Fruit fly (Drosophila melanogaster) whole organism, embryonic: ENCODE results near the gene UGP.
A peak's percentile ranks its signal among the peaks of the same experiment; 100 is the strongest.

Experiments used
- B-H1 ChIP-seq: fragments of 200-800 bp; sonication (Bioruptor generic); IDR thresholded peaks from 3 replicates; pipeline ENCODE4 v1.3.6; 2022; ENCODE audit warnings: missing biosample characterization, missing genetic modification characterization
- BEAF-32 ChIP-seq: fragments of 200-800 bp; sonication (Bioruptor generic); optimal IDR thresholded peaks from 3 replicates; lab custom pipeline; 2017; ENCODE audit warnings: missing biosample characterization, missing genetic modification characterization, mild to moderate bottlenecking, moderate library complexity, missing genetic modification reagents
- CG10267 ChIP-seq: fragments of 200-800 bp; sonication (Bioruptor generic); optimal IDR thresholded peaks from 2 replicates; lab custom pipeline; 2018; ENCODE audit warnings: missing biosample characterization, mild to moderate bottlenecking, missing genetic modification characterization, moderate library complexity
- CG10543 ChIP-seq: fragments of 200-800 bp; sonication (Bioruptor generic); optimal IDR thresholded peaks from 3 replicates; lab custom pipeline; 2017; ENCODE audit warnings: missing biosample characterization, mild to moderate bottlenecking, missing genetic modification characterization, moderate library complexity
- CG10565 ChIP-seq: fragments of 200-800 bp; sonication (Bioruptor generic); optimal IDR thresholded peaks from 3 replicates; lab custom pipeline; 2016; ENCODE audit warnings: missing biosample characterization, mild to moderate bottlenecking, missing genetic modification characterization
- CG10979 ChIP-seq: fragments of 200-800 bp; sonication (Bioruptor generic); optimal IDR thresholded peaks from 2 replicates; lab custom pipeline; 2018; ENCODE audit warnings: missing biosample characterization, mild to moderate bottlenecking, missing genetic modification characterization, moderate library complexity
- CG11695 ChIP-seq: fragments of 200-800 bp; sonication (Bioruptor generic); IDR thresholded peaks from 3 replicates; pipeline ENCODE4 v1.3.6; 2022; ENCODE audit warnings: missing biosample characterization, missing genetic modification characterization
- CG12104 ChIP-seq: fragments of 200-800 bp; sonication (Bioruptor generic); optimal IDR thresholded peaks from 3 replicates; lab custom pipeline; 2016; ENCODE audit warnings: missing biosample characterization, missing genetic modification characterization
- CG13894 ChIP-seq: fragments of 200-800 bp; sonication (Bioruptor generic); optimal IDR thresholded peaks from 3 replicates; lab custom pipeline; 2018; ENCODE audit warnings: missing biosample characterization, mild to moderate bottlenecking, missing genetic modification characterization, moderate library complexity
- CG15696 ChIP-seq: fragments of 200-800 bp; sonication (Bioruptor generic); optimal IDR thresholded peaks from 2 replicates; lab custom pipeline; 2019; ENCODE audit warnings: missing biosample characterization, mild to moderate bottlenecking, missing genetic modification characterization, moderate library complexity
- CG16815 ChIP-seq: fragments of 200-800 bp; sonication (Bioruptor generic); optimal IDR thresholded peaks from 3 replicates; lab custom pipeline; 2017; ENCODE audit warnings: missing biosample characterization, mild to moderate bottlenecking, missing genetic modification characterization
- CG17568 ChIP-seq: fragments of 200-800 bp; sonication (Bioruptor generic); optimal IDR thresholded peaks from 2 replicates; lab custom pipeline; 2018; ENCODE audit warnings: missing biosample characterization, mild to moderate bottlenecking, missing genetic modification characterization, moderate library complexity
- CG1792 ChIP-seq: fragments of 200-800 bp; sonication (Bioruptor generic); optimal IDR thresholded peaks from 2 replicates; lab custom pipeline; 2016; ENCODE audit warnings: missing biosample characterization, missing genetic modification characterization
- CG2199 ChIP-seq: fragments of 200-800 bp; sonication (Bioruptor generic); IDR thresholded peaks from 3 replicates; pipeline ENCODE4 v1.3.6; 2022; ENCODE audit warnings: missing biosample characterization, missing genetic modification characterization
- CG3163 ChIP-seq: fragments of 200-800 bp; sonication (Bioruptor generic); optimal IDR thresholded peaks from 3 replicates; lab custom pipeline; 2016; ENCODE audit warnings: missing biosample characterization, missing genetic modification characterization
- CG42726 ChIP-seq: fragments of 200-800 bp; sonication (Bioruptor generic); IDR thresholded peaks from 2 replicates; pipeline ENCODE4 v1.3.6; 2022; ENCODE audit warnings: missing biosample characterization, missing genetic modification characterization; ENCODE audit not compliant: partially characterized antibody
- CG4404 ChIP-seq: fragments of 200-800 bp; sonication (Bioruptor generic); IDR thresholded peaks from 2 replicates; pipeline ENCODE4 v1.3.6; 2022; ENCODE audit warnings: missing biosample characterization, missing genetic modification characterization
- CG4707 ChIP-seq: fragments of 200-800 bp; sonication (Bioruptor generic); optimal IDR thresholded peaks from 2 replicates; lab custom pipeline; 2018; ENCODE audit warnings: missing biosample characterization, mild to moderate bottlenecking, missing genetic modification characterization, moderate library complexity
- CG5245 ChIP-seq: fragments of 200-800 bp; sonication (Bioruptor generic); optimal IDR thresholded peaks from 3 replicates; lab custom pipeline; 2016; ENCODE audit warnings: missing biosample characterization, missing genetic modification characterization
- CG6813 ChIP-seq: fragments of 200-800 bp; sonication (Bioruptor generic); optimal IDR thresholded peaks from 2 replicates; lab custom pipeline; 2017; ENCODE audit warnings: missing biosample characterization, missing genetic modification characterization, mild to moderate bottlenecking, moderate library complexity, missing genetic modification reagents
- CG8281 ChIP-seq: fragments of 200-800 bp; sonication (Bioruptor generic); optimal IDR thresholded peaks from 2 replicates; lab custom pipeline; 2018; ENCODE audit warnings: missing biosample characterization, mild to moderate bottlenecking, missing genetic modification characterization, moderate library complexity
- D19A ChIP-seq: fragments of 200-800 bp; optimal IDR thresholded peaks from 3 replicates; lab custom pipeline; 2019; ENCODE audit warnings: missing biosample characterization, mild to moderate bottlenecking, missing genetic modification characterization, moderate library complexity
- Dip2 ChIP-seq: fragments of 200-800 bp; sonication (Bioruptor generic); IDR thresholded peaks from 2 replicates; pipeline ENCODE4 v1.3.6; 2022; ENCODE audit warnings: missing biosample characterization, missing genetic modification characterization
- ERR ChIP-seq: fragments of 200-800 bp; sonication (Bioruptor generic); optimal IDR thresholded peaks from 2 replicates; lab custom pipeline; 2016; ENCODE audit warnings: missing biosample characterization, missing genetic modification characterization
- GATAe ChIP-seq: fragments of 200-800 bp; sonication (Bioruptor generic); conservative IDR thresholded peaks from 2 replicates; pipeline ENCODE4 v1.3.6; 2022; ENCODE audit warnings: missing biosample characterization, missing genetic modification characterization
- Gsc ChIP-seq: fragments of 200-800 bp; sonication (Bioruptor generic); IDR thresholded peaks from 2 replicates; pipeline ENCODE4 v1.3.6; 2022; ENCODE audit warnings: missing biosample characterization, missing genetic modification characterization
- Max ChIP-seq: fragments of 200-800 bp; sonication (Bioruptor generic); optimal IDR thresholded peaks from 2 replicates; lab custom pipeline; 2016; ENCODE audit warnings: missing biosample characterization, mild to moderate bottlenecking, missing genetic modification characterization
- Med ChIP-seq: fragments of 200-800 bp; sonication (Bioruptor generic); peaks from one replicate; lab custom pipeline; 2016; ENCODE audit warnings: missing biosample characterization, missing genetic modification characterization, mild to moderate bottlenecking, inconsistent platforms, moderate library complexity
- NfI ChIP-seq: fragments of 200-800 bp; sonication (Bioruptor generic); optimal IDR thresholded peaks from 3 replicates; lab custom pipeline; 2018; ENCODE audit warnings: missing biosample characterization, mild to moderate bottlenecking, missing genetic modification characterization, moderate library complexity
- Pdp1 ChIP-seq, 2 experiments: fragments of 200-800 bp; sonication (Bioruptor generic); optimal IDR thresholded peaks; 3 replicates each; lab custom pipeline; 2016; ENCODE audit warnings: missing biosample characterization in 2 of 2, missing genetic modification characterization in 2 of 2, mild to moderate bottlenecking in 1 of 2, moderate library complexity in 1 of 2
- Scr ChIP-seq: fragments of 200-800 bp; sonication (Bioruptor generic); IDR thresholded peaks from 2 replicates; pipeline ENCODE4 v1.3.6; 2022; ENCODE audit warnings: missing biosample characterization, missing genetic modification characterization; ENCODE audit not compliant: partially characterized antibody
- TFAM ChIP-seq: fragments of 200-800 bp; sonication (Bioruptor generic); optimal IDR thresholded peaks from 2 replicates; lab custom pipeline; 2017; ENCODE audit warnings: missing biosample characterization, missing genetic modification characterization, inconsistent platforms
- bbx ChIP-seq: fragments of 200-800 bp; sonication (Bioruptor generic); IDR thresholded peaks from 2 replicates; pipeline ENCODE4 v1.3.6; 2022; ENCODE audit warnings: missing biosample characterization, missing genetic modification characterization; ENCODE audit not compliant: partially characterized antibody
- chinmo ChIP-seq: fragments of 200-800 bp; sonication (Bioruptor generic); IDR thresholded peaks from 4 replicates; pipeline ENCODE4 v1.3.6; 2022; ENCODE audit warnings: missing biosample characterization, missing genetic modification characterization; ENCODE audit not compliant: partially characterized antibody
- dati ChIP-seq: fragments of 200-800 bp; sonication (Bioruptor generic); IDR thresholded peaks from 2 replicates; pipeline ENCODE4 v1.3.6; 2022; ENCODE audit warnings: missing biosample characterization, missing genetic modification characterization
- gsb-n ChIP-seq: fragments of 200-800 bp; sonication (Bioruptor generic); optimal IDR thresholded peaks from 3 replicates; lab custom pipeline; 2018; ENCODE audit warnings: missing biosample characterization, mild to moderate bottlenecking, missing genetic modification characterization
- hb ChIP-seq: fragments of 200-800 bp; sonication (Bioruptor generic); IDR thresholded peaks from 3 replicates; pipeline ENCODE4 v1.3.6; 2022; ENCODE audit warnings: missing biosample characterization, missing genetic modification characterization; ENCODE audit not compliant: partially characterized antibody
- her ChIP-seq: fragments of 200-800 bp; sonication (Bioruptor generic); optimal IDR thresholded peaks from 2 replicates; lab custom pipeline; 2016; ENCODE audit warnings: missing biosample characterization, missing genetic modification characterization
- hth ChIP-seq: fragments of >200 bp; optimal IDR thresholded peaks from 2 replicates; lab custom pipeline; 2017; ENCODE audit warnings: inconsistent platforms
- kay ChIP-seq: fragments of 200-800 bp; sonication (Bioruptor generic); optimal IDR thresholded peaks from 2 replicates; lab custom pipeline; 2016; ENCODE audit warnings: missing biosample characterization, missing genetic modification characterization
- lola ChIP-seq, 3 experiments: fragments of >200 bp in 2 of 3; fragments of 200-800 bp in 1 of 3; sonication (Bioruptor generic) in 1 of 3; optimal IDR thresholded peaks; 2 replicates each; lab custom pipeline; 2017 to 2019; ENCODE audit warnings: missing biosample characterization in 3 of 3, missing genetic modification characterization in 3 of 3, mild to moderate bottlenecking in 1 of 3, moderate library complexity in 1 of 3
- peb ChIP-seq: fragments of 200-800 bp; sonication (Bioruptor generic); IDR thresholded peaks from 2 replicates; pipeline ENCODE4 v1.3.6; 2022; ENCODE audit warnings: missing biosample characterization, missing genetic modification characterization
- slou ChIP-seq: fragments of 200-800 bp; sonication (Bioruptor generic); optimal IDR thresholded peaks from 3 replicates; lab custom pipeline; 2016; ENCODE audit warnings: missing biosample characterization, missing genetic modification characterization
- sr ChIP-seq: fragments of 200-800 bp; sonication (Bioruptor generic); IDR thresholded peaks from 3 replicates; pipeline ENCODE4 v1.3.6; 2022; ENCODE audit warnings: missing biosample characterization, missing genetic modification characterization
- tup ChIP-seq: fragments of 200-800 bp; sonication (Bioruptor generic); optimal IDR thresholded peaks from 2 replicates; lab custom pipeline; 2016; ENCODE audit warnings: missing biosample characterization, mild to moderate bottlenecking, missing genetic modification characterization, moderate library complexity
- zfh1 ChIP-seq: fragments of 200-800 bp; sonication (Bioruptor generic); IDR thresholded peaks from 3 replicates; pipeline ENCODE4 v1.3.6; 2022; ENCODE audit warnings: missing biosample characterization, missing genetic modification characterization

The UGP gene

dm6 chr3L:9357830-9358712, 664 bp downstream of the UGP start (continued):
- TF ChIP-seq ERR (GFP tag; lab: Kevin White, UChicago) (peak; percentile 98), TFAM (GFP tag; lab: Kevin White, UChicago) (no peak), slou (GFP tag; lab: Kevin White, UChicago) (no peak), CG10267 (tag; lab: Kevin White, UChicago) (no peak), CG13894 (no peak), CG5245 (no peak), bbx (GFP tag; lab: Robert Waterston, UW) (0 out of 2 replicates have a peak, but pooled peaks have one; percentile 19)

- TF ChIP-seq CG10565 (GFP tag; lab: Kevin White, UChicago) = no peak
- no peak for TF ChIP-seq BEAF-32 (GFP tag; lab: Kevin White, UChicago)
- TF ChIP-seq CG15696 = no peak
- no peak for TF ChIP-seq CG3163 (GFP tag; lab: Kevin White, UChicago)
- no peak for TF ChIP-seq GATAe (GFP tag; lab: Robert Waterston, UW)
- TF ChIP-seq gsb-n = no peak
- TF ChIP-seq CG12104 (GFP tag; lab: Kevin White, UChicago) = no peak
- no peak for TF ChIP-seq hth (lab: Kevin White, UChicago)
- TF ChIP-seq NfI (GFP tag; lab: Kevin White, UChicago) = no peak
- TF ChIP-seq sr (GFP tag; lab: Robert Waterston, UW) = no peak
- no peak for TF ChIP-seq her (GFP tag; lab: Kevin White, UChicago)
- TF ChIP-seq Med (GFP tag; lab: Kevin White, UChicago) = peak; percentile 37
- no peak for TF ChIP-seq lola (GFP tag; optimal IDR thresholded peaks at IDR 0.05; lab: Kevin White, UChicago)
- no peak for TF ChIP-seq zfh1 (GFP tag; lab: Robert Waterston, UW)
- no peak for TF ChIP-seq CG42726 (GFP tag; lab: Robert Waterston, UW)
- TF ChIP-seq hb (GFP tag; lab: Robert Waterston, UW) = 0 out of 3 replicates have a peak, but pooled peaks have one; percentile 14
- no peak for TF ChIP-seq CG10543 (GFP tag; lab: Kevin White, UChicago)
- no peak for TF ChIP-seq dati
- no peak for TF ChIP-seq CG4404
- no peak for TF ChIP-seq Max (GFP tag; lab: Kevin White, UChicago)
- 0 out of 3 replicates have a peak, but pooled peaks have one; percentile 57 for TF ChIP-seq CG2199
- TF ChIP-seq Gsc (GFP tag; lab: Robert Waterston, UW) = no peak
- TF ChIP-seq CG8281 (tag; lab: Kevin White, UChicago) = no peak
- TF ChIP-seq chinmo (GFP tag; lab: Robert Waterston, UW) = 0 out of 4 replicates have a peak, but pooled peaks have one; percentile 32
- TF ChIP-seq Dip2 (GFP tag; lab: Robert Waterston, UW) = peak; percentile 51; the same call in 1 of the 2 replicates
- TF ChIP-seq Scr (GFP tag; lab: Robert Waterston, UW) = no peak
- TF ChIP-seq D19A (tag; lab: Kevin White, UChicago) = no peak
- TF ChIP-seq CG6813 (GFP tag; lab: Kevin White, UChicago) = no peak
- TF ChIP-seq CG11695 (GFP tag; lab: Robert Waterston, UW) = no peak
- no peak for TF ChIP-seq kay
- TF ChIP-seq CG17568 = no peak
- no peak for TF ChIP-seq CG16815 (GFP tag; lab: Kevin White, UChicago)
- no peak for TF ChIP-seq peb (GFP tag; lab: Robert Waterston, UW)
- TF ChIP-seq CG10979 (tag; lab: Kevin White, UChicago) = peak; percentile 30
- TF ChIP-seq CG4707 (GFP tag; lab: Kevin White, UChicago) = no peak
- TF ChIP-seq Pdp1 (GFP tag; optimal IDR thresholded peaks at IDR 0.05; lab: Kevin White, UChicago) = peak in 1 of 2 experiments; percentile 8
- no peak for TF ChIP-seq CG1792
- no peak for TF ChIP-seq B-H1 (GFP tag; lab: Robert Waterston, UW)
- no peak for TF ChIP-seq tup
These were observed 2.5 kb downstream of the UGP start for dm6 chr3L:9356138-9356753.
